Worm (Caenorhabditis elegans): ENCODE results near the gene nep-8.

nep-8 gene

DNA sequence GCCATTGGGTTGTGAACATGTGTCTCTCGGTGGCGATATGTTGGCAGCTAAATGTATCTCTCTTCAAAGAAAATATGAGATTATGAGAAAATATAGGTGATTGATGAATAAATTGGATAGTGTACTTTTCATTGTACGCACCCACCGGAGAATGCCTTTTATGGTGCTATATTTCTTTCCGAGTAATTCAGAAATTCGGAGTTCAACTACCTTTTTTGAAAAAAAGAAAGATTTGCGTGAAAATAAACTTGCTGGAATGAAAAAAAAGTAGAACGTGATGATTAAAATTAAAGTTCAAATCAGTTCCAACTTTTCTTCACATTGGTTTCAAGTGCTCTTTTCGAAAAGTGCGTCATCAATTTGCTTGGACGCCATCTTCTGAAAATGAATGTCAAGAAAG lies at the start of gene nep-8:
Gene nep-8, plus strand, starts transcription at position 301 of the 400 bp plus-strand sequence.
- TF ChIP-seq dmd-4 (tag; optimal IDR thresholded peaks at IDR 0.05; ENCODE audit: borderline replicate concordance) (no peak), pros-1 (tag; optimal IDR thresholded peaks at IDR 0.05) (no peak), nhr-11 (tag; optimal IDR thresholded peaks at IDR 0.05) (no peak), ceh-19 (GFP tag; optimal IDR thresholded peaks at IDR 0.05) (no peak), unc-86 (tag; optimal IDR thresholded peaks at IDR 0.05) (no peak), pax-1 (tag; optimal IDR thresholded peaks at IDR 0.05) (no peak), ceh-31 (tag; optimal IDR thresholded peaks at IDR 0.05) (no peak), eyg-1 (tag; optimal IDR thresholded peaks at IDR 0.05) (no peak), K02D7.2 (tag; optimal IDR thresholded peaks at IDR 0.05) (no peak), ahr-1 (tag; optimal IDR thresholded peaks at IDR 0.05) (no peak), lin-11 (tag; optimal IDR thresholded peaks at IDR 0.05) (no peak), fax-1 (tag; optimal IDR thresholded peaks at IDR 0.05) (no peak), mec-3 (tag; optimal IDR thresholded peaks at IDR 0.05; ENCODE audit: borderline replicate concordance) (no peak), unc-42 (tag; optimal IDR thresholded peaks at IDR 0.05) (no peak), F13H6.1 (tag; optimal IDR thresholded peaks at IDR 0.05) (no peak), Y22D7AL.16 (tag; optimal IDR thresholded peaks at IDR 0.05) (no peak), ceh-45 (GFP tag; IDR thresholded peaks at IDR 0.05) (no peak)

DNA sequence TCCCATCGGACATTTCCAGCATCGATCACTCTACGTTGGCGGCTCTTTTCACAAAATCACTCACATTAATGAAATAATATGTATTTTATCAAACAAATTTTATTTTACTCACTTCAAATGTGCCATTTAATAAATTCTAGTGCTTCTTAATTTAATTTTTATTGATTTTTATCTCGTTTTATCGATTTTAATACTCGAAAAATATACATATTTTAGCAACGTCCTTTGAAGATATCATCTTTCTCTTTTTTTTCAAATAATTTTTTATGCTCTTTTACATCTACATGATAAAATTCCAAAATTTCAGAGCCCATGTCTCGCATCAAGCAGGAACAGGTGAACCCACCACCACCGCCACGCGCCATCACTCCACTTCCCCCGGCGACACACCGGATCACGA lies 44.8 kb upstream of the nep-8 start, which contains the start of the genes lido-14 and bath-27:
Gene lido-14, plus strand, starts transcription at position 301 of the 400 bp plus-strand sequence.
Gene bath-27, plus strand, starts transcription at position 306 of the 400 bp plus-strand sequence.
- TF ChIP-seq ttx-3 (tag; optimal IDR thresholded peaks at IDR 0.05) (no peak), hlh-13 (GFP tag; optimal IDR thresholded peaks at IDR 0.05) (no peak), pqm-1 (tag; optimal IDR thresholded peaks at IDR 0.05) (no peak), hlh-15 (tag; optimal IDR thresholded peaks at IDR 0.05) (no peak), madf-2 (tag; optimal IDR thresholded peaks at IDR 0.05) (no peak), hlh-30 (tag; optimal IDR thresholded peaks at IDR 0.05; ENCODE audit: insufficient read depth) (no peak), ceh-22 (tag; optimal IDR thresholded peaks at IDR 0.05) (no peak), unc-42 (tag; optimal IDR thresholded peaks at IDR 0.05) (no peak), npax-4 (tag; optimal IDR thresholded peaks at IDR 0.05) (no peak), fax-1 (tag; optimal IDR thresholded peaks at IDR 0.05) (no peak), nhr-232 (tag; optimal IDR thresholded peaks at IDR 0.05) (no peak), elt-4 (tag; optimal IDR thresholded peaks at IDR 0.05) (no peak), nhr-11 (tag; optimal IDR thresholded peaks at IDR 0.05) (no peak), pat-9 (tag; optimal IDR thresholded peaks at IDR 0.05) (no peak), ceh-2 (tag; optimal IDR thresholded peaks at IDR 0.05) (no peak)

DNA sequence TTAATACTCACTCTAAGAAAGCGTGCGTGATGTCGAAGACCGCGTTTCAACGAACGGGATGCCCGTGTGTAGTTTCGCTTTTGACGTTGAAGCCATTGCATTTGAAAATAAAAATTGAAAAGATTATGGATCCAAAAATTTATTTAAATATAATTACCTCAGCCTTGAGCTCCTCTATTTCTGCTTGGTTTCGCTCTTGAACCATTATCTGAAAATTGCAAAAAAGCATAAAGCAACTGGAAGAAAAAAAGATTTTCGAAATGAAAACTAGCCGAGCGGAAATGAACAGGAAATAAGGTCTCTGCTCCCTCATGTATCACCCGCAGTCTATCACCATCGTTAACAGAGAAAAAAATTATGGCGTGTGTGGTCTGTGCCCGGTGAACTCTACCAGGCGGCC lies 36.5 kb upstream of the nep-8 start, which contains the start of gene Y49F6C.6:
Gene Y49F6C.6, minus strand, starts transcription at position 101 of the 400 bp plus-strand sequence.
- TF ChIP-seq eyg-1 (tag; optimal IDR thresholded peaks at IDR 0.05) (no peak), Y22D7AL.16 (tag; optimal IDR thresholded peaks at IDR 0.05) (no peak), ceh-14 (tag; optimal IDR thresholded peaks at IDR 0.05) (no peak), nhr-232 (tag; optimal IDR thresholded peaks at IDR 0.05) (no peak), che-1 (tag; optimal IDR thresholded peaks at IDR 0.05) (no peak), ama-1 (optimal IDR thresholded peaks at IDR 0.05) (no peak), ceh-30 (tag; optimal IDR thresholded peaks at IDR 0.05) (no peak), nfya-1 (tag; optimal IDR thresholded peaks at IDR 0.05) (no peak), T23F11.4 (GFP tag; optimal IDR thresholded peaks at IDR 0.05) (no peak), ceh-48 (tag; optimal IDR thresholded peaks at IDR 0.05) (no peak), unc-55 (GFP tag; optimal IDR thresholded peaks at IDR 0.05) (no peak), pha-4 (tag; optimal IDR thresholded peaks at IDR 0.05) (no peak), unc-42 (tag; optimal IDR thresholded peaks at IDR 0.05) (no peak), ceh-6 (GFP tag; optimal IDR thresholded peaks at IDR 0.05) (no peak), dve-1 (tag; optimal IDR thresholded peaks at IDR 0.05) (no peak), tbx-7 (tag; optimal IDR thresholded peaks at IDR 0.05) (no peak), ceh-9 (tag; optimal IDR thresholded peaks at IDR 0.05) (no peak)

Measured in whole organism, late embryonic.